Worm (Caenorhabditis elegans) whole organism, midembryonic: ENCODE measurements around the gene T23B7.2.

Experiments
- T22C8.4 ChIP-seq: fragments of 200-800 bp; sonication (Bioruptor generic); IDR thresholded peaks from 2 replicates; pipeline ENCODE4 v1.3.6; 2022; ENCODE audit warnings: missing genetic modification characterization, missing compliant biosample characterization
- cog-1 ChIP-seq: sonication (generic microtip); optimal IDR thresholded peaks from 2 replicates; lab custom pipeline; 2016; ENCODE audit warnings: missing genetic modification characterization, missing compliant biosample characterization
- flt-1 ChIP-seq: fragments of 200-800 bp; sonication (Bioruptor generic); IDR thresholded peaks from 2 replicates; pipeline ENCODE4 v1.3.6; 2022; ENCODE audit warnings: missing genetic modification characterization, missing compliant biosample characterization
- ref-1 ChIP-seq: fragments of 200-800 bp; sonication (Bioruptor generic); conservative IDR thresholded peaks from 2 replicates; pipeline ENCODE4 v1.3.6; 2022; ENCODE audit warnings: missing genetic modification reagents, missing genetic modification characterization, missing compliant biosample characterization
- tab-1 ChIP-seq: fragments of 200-800 bp; sonication (Bioruptor generic); IDR thresholded peaks from 2 replicates; pipeline ENCODE4 v1.3.6; 2022; ENCODE audit warnings: missing genetic modification characterization, missing compliant biosample characterization
- ztf-23 ChIP-seq: fragments of 200-800 bp; sonication (Bioruptor generic); IDR thresholded peaks from 2 replicates; pipeline ENCODE4 v1.3.6; 2022; ENCODE audit warnings: missing genetic modification reagents, missing genetic modification characterization, missing compliant biosample characterization
- ztf-29 ChIP-seq: fragments of 200-800 bp; sonication (Bioruptor generic); IDR thresholded peaks from 2 replicates; pipeline ENCODE4 v1.3.6; 2022; ENCODE audit warnings: missing genetic modification reagents, missing genetic modification characterization, missing compliant biosample characterization

- no peak for TF ChIP-seq ztf-29 (GFP tag; lab: Robert Waterston, UW)
- no peak for TF ChIP-seq ztf-23 (GFP tag; lab: Robert Waterston, UW)
- no peak for TF ChIP-seq tab-1 (GFP tag; lab: Robert Waterston, UW)
- TF ChIP-seq flt-1 (GFP tag; lab: Robert Waterston, UW) = no peak
- no peak for TF ChIP-seq cog-1 (tag; lab: Kevin White, UChicago)
- no peak for TF ChIP-seq T22C8.4
- TF ChIP-seq ref-1 (GFP tag; lab: Robert Waterston, UW) = no peak
Measured at ce11 chrII:4891012-4891775, 49.2 kb upstream of the T23B7.2 start, which contains the start of gene gst-9.
